Fruit fly (Drosophila melanogaster): ENCODE measurements around the gene modSP.

Gene modSP

DNA sequence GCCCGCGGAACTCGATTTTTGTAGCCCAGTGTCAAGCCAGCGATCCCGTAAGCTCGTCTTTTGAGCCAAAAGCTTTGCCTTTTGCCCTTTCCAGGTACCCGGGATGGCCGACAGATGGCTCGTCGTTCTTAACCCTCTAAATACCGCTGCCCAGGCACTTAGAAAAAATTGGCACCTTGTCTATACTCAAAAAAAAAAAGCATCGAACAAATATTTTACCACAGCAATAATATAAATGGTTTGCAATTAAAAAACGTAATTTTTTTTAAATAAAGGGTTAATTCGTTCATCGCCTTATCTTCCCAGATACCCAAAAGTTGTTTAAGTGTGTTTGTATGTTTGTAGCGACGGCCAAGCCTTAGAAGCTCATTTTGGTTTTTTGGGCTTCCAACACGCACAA is 48.8 kb upstream of the modSP start (continued):
- TF ChIP-seq trh (GFP tag; optimal IDR thresholded peaks at IDR 0.05) (no peak), bowl (GFP tag; IDR thresholded peaks at IDR 0.05) (no peak), CG14710 (tag; optimal IDR thresholded peaks at IDR 0.05) (no peak), CG18764 (GFP tag; optimal IDR thresholded peaks at IDR 0.05) (no peak), CG17385 (GFP tag; optimal IDR thresholded peaks at IDR 0.05) (peak; percentile 29), usp (GFP tag; optimal IDR thresholded peaks at IDR 0.05) (no peak), Atf6 (GFP tag; IDR thresholded peaks at IDR 0.05) (peak; percentile 66), CG16815 (GFP tag; optimal IDR thresholded peaks at IDR 0.05) (peak; percentile 29), tap (tag; optimal IDR thresholded peaks at IDR 0.05) (no peak), CG10147 (GFP tag; optimal IDR thresholded peaks at IDR 0.05) (no peak), HLH54F (GFP tag; optimal IDR thresholded peaks at IDR 0.05) (peak; percentile 41), CG16863 (GFP tag; optimal IDR thresholded peaks at IDR 0.05) (peak; percentile 20), CG2129 (GFP tag; IDR thresholded peaks at IDR 0.05; ENCODE audit: partially characterized antibody) (no peak), bbx (GFP tag; IDR thresholded peaks at IDR 0.05; ENCODE audit: partially characterized antibody) (no peak), zen (tag; optimal IDR thresholded peaks at IDR 0.05) (no peak), Gsc (GFP tag; IDR thresholded peaks at IDR 0.05) (no peak), ham (GFP tag; IDR thresholded peaks at IDR 0.05) (no peak), CG17802 (tag; optimal IDR thresholded peaks at IDR 0.05) (no peak), btn (GFP tag; optimal IDR thresholded peaks at IDR 0.05) (no peak), CTCF (GFP tag; optimal IDR thresholded peaks at IDR 0.05) (peak; percentile 75), CG2678 (tag; optimal IDR thresholded peaks at IDR 0.05) (peak; percentile 56), CG7786 (GFP tag; optimal IDR thresholded peaks at IDR 0.05) (peak; percentile 43), unc-4 (GFP tag; IDR thresholded peaks at IDR 0.05; ENCODE audit: partially characterized antibody) (no peak), lmd (GFP tag; IDR thresholded peaks at IDR 0.05) (peak; percentile 59), CG3838 (GFP tag; optimal IDR thresholded peaks at IDR 0.05) (peak; percentile 12), cad (GFP tag; optimal IDR thresholded peaks at IDR 0.05) (no peak), schlank (tag; optimal IDR thresholded peaks at IDR 0.05) (no peak), CG3163 (GFP tag; optimal IDR thresholded peaks at IDR 0.05) (no peak), Ptx1 (GFP tag; IDR thresholded peaks at IDR 0.05) (peak; percentile 55), cato (GFP tag; optimal IDR thresholded peaks at IDR 0.05; ENCODE audit: borderline replicate concordance) (no peak), toy (GFP tag; IDR thresholded peaks at IDR 0.05) (no peak), knrl (GFP tag; IDR thresholded peaks at IDR 0.05; ENCODE audit: partially characterized antibody) (no peak), Gug (GFP tag; IDR thresholded peaks at IDR 0.05) (peak; percentile 53; the same call in 2 of the 4 replicates), twi (tag; optimal IDR thresholded peaks at IDR 0.05) (no peak), sr (GFP tag; IDR thresholded peaks at IDR 0.05) (no peak), CG12659 (GFP tag; optimal IDR thresholded peaks at IDR 0.05) (peak; percentile 27), Doc2 (GFP tag; IDR thresholded peaks at IDR 0.05) (no peak), Myb (GFP tag; optimal IDR thresholded peaks at IDR 0.05) (no peak), CG4730 (GFP tag; IDR thresholded peaks at IDR 0.05) (peak; percentile 48; the same call in 1 of the 2 replicates), CG43689 (GFP tag; IDR thresholded peaks at IDR 0.05) (no peak), CG34224 (GFP tag; IDR thresholded peaks at IDR 0.05; ENCODE audit: partially characterized antibody) (no peak), HHEX (GFP tag; optimal IDR thresholded peaks at IDR 0.05) (peak; percentile 4), CG12391 (tag; optimal IDR thresholded peaks at IDR 0.05) (peak; percentile 43), zen2 (GFP tag; IDR thresholded peaks at IDR 0.05; ENCODE audit: partially characterized antibody) (no peak), Hr3 (GFP tag; optimal IDR thresholded peaks at IDR 0.05) (peak; percentile 29), cwo (GFP tag; optimal IDR thresholded peaks at IDR 0.05) (no peak), Dll (GFP tag; IDR thresholded peaks at IDR 0.05; ENCODE audit: partially characterized antibody) (no peak), Hand (GFP tag; optimal IDR thresholded peaks at IDR 0.05) (no peak), tup (GFP tag; optimal IDR thresholded peaks at IDR 0.05) (no peak), BEAF-32 (GFP tag; optimal IDR thresholded peaks at IDR 0.05) (no peak), CG11504 (tag; optimal IDR thresholded peaks at IDR 0.05) (peak; percentile 50)
